Worm (Caenorhabditis elegans) whole organism, early embryonic: ENCODE measurements around the gene 2L52.1.

Experiments
- B0310.2 ChIP-seq: sonication (generic microtip); optimal IDR thresholded peaks from 2 replicates; lab custom pipeline; 2016; ENCODE audit warnings: mild to moderate bottlenecking, missing genetic modification characterization, missing compliant biosample characterization
- F13C5.2 ChIP-seq: sonication (generic microtip); optimal IDR thresholded peaks from 2 replicates; lab custom pipeline; 2017; ENCODE audit warnings: mild to moderate bottlenecking, missing genetic modification characterization, inconsistent platforms, missing compliant biosample characterization
- aly-1 ChIP-seq: sonication (generic microtip); optimal IDR thresholded peaks from 2 replicates; lab custom pipeline; 2016; ENCODE audit warnings: missing genetic modification characterization, missing compliant biosample characterization
- ama-1 ChIP-seq: fragments of 150-350 bp; optimal IDR thresholded peaks from 2 replicates; lab custom pipeline; 2014
- ceh-13 ChIP-seq: fragments of 200-800 bp; sonication (Bioruptor generic); optimal IDR thresholded peaks from 2 replicates; lab custom pipeline; 2018; ENCODE audit warnings: mild to moderate bottlenecking, missing genetic modification characterization, missing compliant biosample characterization
- ceh-36 ChIP-seq: sonication (generic microtip); optimal IDR thresholded peaks from 2 replicates; lab custom pipeline; 2016; ENCODE audit warnings: missing genetic modification characterization, inconsistent platforms, missing compliant biosample characterization
- ets-7 ChIP-seq: sonication (generic microtip); optimal IDR thresholded peaks from 2 replicates; lab custom pipeline; 2016; ENCODE audit warnings: missing genotype, missing genetic modification characterization, missing compliant biosample characterization
- flt-1 ChIP-seq: fragments of 200-800 bp; sonication (Bioruptor generic); IDR thresholded peaks from 2 replicates; pipeline ENCODE4 v1.3.6; 2022; ENCODE audit warnings: missing genetic modification characterization, missing compliant biosample characterization
- hmbx-1 ChIP-seq: sonication (generic microtip); optimal IDR thresholded peaks from 2 replicates; lab custom pipeline; 2016; ENCODE audit warnings: mild to moderate bottlenecking, missing genetic modification characterization, missing compliant biosample characterization
- hmg-4 ChIP-seq: fragments of 200-800 bp; sonication (Bioruptor generic); optimal IDR thresholded peaks from 2 replicates; lab custom pipeline; 2018; ENCODE audit warnings: mild to moderate bottlenecking, missing genetic modification characterization, missing compliant biosample characterization
- hnd-1 ChIP-seq: sonication (generic microtip); optimal IDR thresholded peaks from 2 replicates; lab custom pipeline; 2016; ENCODE audit warnings: missing genetic modification characterization, missing compliant biosample characterization
- pes-1 ChIP-seq: fragments of 200-800 bp; sonication (Bioruptor generic); IDR thresholded peaks from 2 replicates; pipeline ENCODE4 v1.3.6; 2022; ENCODE audit warnings: missing genetic modification reagents, missing genetic modification characterization, missing compliant biosample characterization
- scrt-1 ChIP-seq: fragments of 200-800 bp; sonication (Bioruptor generic); IDR thresholded peaks from 2 replicates; pipeline ENCODE4 v1.3.6; 2022; ENCODE audit warnings: missing genetic modification characterization, missing compliant biosample characterization
- sea-1 ChIP-seq: fragments of 200-800 bp; sonication (Bioruptor generic); conservative IDR thresholded peaks from 2 replicates; pipeline ENCODE4 v1.3.6; 2022; ENCODE audit warnings: missing genetic modification characterization, missing compliant biosample characterization
- tbx-11 ChIP-seq: fragments of 200-800 bp; sonication (Bioruptor generic); IDR thresholded peaks from 2 replicates; pipeline ENCODE4 v1.3.6; 2022; ENCODE audit warnings: missing genetic modification characterization, missing compliant biosample characterization
- tbx-37 ChIP-seq: fragments of 200-800 bp; sonication (Bioruptor generic); conservative IDR thresholded peaks from 2 replicates; pipeline ENCODE4 v1.3.6; 2022; ENCODE audit warnings: missing genetic modification reagents, missing genetic modification characterization, missing compliant biosample characterization
- tra-4 ChIP-seq: sonication (generic microtip); optimal IDR thresholded peaks from 2 replicates; lab custom pipeline; 2017; ENCODE audit warnings: missing genetic modification characterization, missing compliant biosample characterization

The 2L52.1 gene

ce11 chrII:19238-19637, 17.6 kb downstream of the 2L52.1 start, which contains the start of gene gmeb-1:
Gene gmeb-1 (plus strand): TSS chrII:19538.
- TF ChIP-seq pes-1 (GFP tag; lab: Robert Waterston, UW) (no peak), tbx-37 (GFP tag; lab: Robert Waterston, UW) (no peak), ceh-13 (GFP tag; lab: Kevin White, UChicago) (no peak), aly-1 (no peak), hnd-1 (no peak), flt-1 (GFP tag; lab: Robert Waterston, UW) (no peak)

- TF ChIP-seq hmbx-1 (tag; lab: Kevin White, UChicago), result no peak
- no peak for TF ChIP-seq ceh-13 (GFP tag; lab: Kevin White, UChicago)
- no peak for TF ChIP-seq hmg-4 (GFP tag; lab: Kevin White, UChicago)
- TF ChIP-seq B0310.2 (tag; lab: Kevin White, UChicago), result no peak
- TF ChIP-seq sea-1 (GFP tag; lab: Robert Waterston, UW), result no peak
- TF ChIP-seq flt-1 (GFP tag; lab: Robert Waterston, UW), result no peak
- no peak for TF ChIP-seq aly-1
- no peak for TF ChIP-seq pes-1 (GFP tag; lab: Robert Waterston, UW)
- no peak for TF ChIP-seq ceh-36 (tag; lab: Kevin White, UChicago)
- no peak for TF ChIP-seq scrt-1
- TF ChIP-seq ama-1 (lab: Kevin White, UChicago), result no peak
- no peak for TF ChIP-seq tra-4 (tag; lab: Kevin White, UChicago)
- no peak for TF ChIP-seq ets-7 (tag; lab: Kevin White, UChicago)
- no peak for TF ChIP-seq hnd-1
- no peak for TF ChIP-seq tbx-37 (GFP tag; lab: Robert Waterston, UW)
- no peak for TF ChIP-seq F13C5.2
- TF ChIP-seq tbx-11, result no peak
Observed at ce11 chrII:21953-22352, 20.3 kb downstream of the 2L52.1 start.

- no peak for TF ChIP-seq flt-1 (GFP tag; lab: Robert Waterston, UW)
- TF ChIP-seq ama-1 (lab: Kevin White, UChicago), result no peak
- no peak for TF ChIP-seq aly-1
- no peak for TF ChIP-seq tbx-11
- no peak for TF ChIP-seq sea-1 (GFP tag; lab: Robert Waterston, UW)
- TF ChIP-seq ets-7 (tag; lab: Kevin White, UChicago), result no peak
- no peak for TF ChIP-seq F13C5.2
- no peak for TF ChIP-seq tra-4 (tag; lab: Kevin White, UChicago)
- no peak for TF ChIP-seq ceh-13 (GFP tag; lab: Kevin White, UChicago)
- no peak for TF ChIP-seq hmbx-1 (tag; lab: Kevin White, UChicago)
- no peak for TF ChIP-seq ceh-36 (tag; lab: Kevin White, UChicago)
- no peak for TF ChIP-seq hmg-4 (GFP tag; lab: Kevin White, UChicago)
- no peak for TF ChIP-seq pes-1 (GFP tag; lab: Robert Waterston, UW)
- TF ChIP-seq hnd-1, result no peak
- TF ChIP-seq scrt-1, result no peak
- no peak for TF ChIP-seq tbx-37 (GFP tag; lab: Robert Waterston, UW)
- no peak for TF ChIP-seq B0310.2 (tag; lab: Kevin White, UChicago)
Observed at ce11 chrII:23025-23424, 21.4 kb downstream of the 2L52.1 start, which contains the start of gene sqt-2. Gene sqt-2 (plus strand): TSS chrII:23325.

ce11 chrII:23739-24138, 22.1 kb downstream of the 2L52.1 start:
- TF ChIP-seq hmbx-1 (tag; lab: Kevin White, UChicago) (no peak), ets-7 (tag; lab: Kevin White, UChicago) (no peak), aly-1 (no peak), ama-1 (lab: Kevin White, UChicago) (no peak), B0310.2 (tag; lab: Kevin White, UChicago) (no peak), pes-1 (GFP tag; lab: Robert Waterston, UW) (no peak), tbx-37 (GFP tag; lab: Robert Waterston, UW) (no peak), ceh-36 (tag; lab: Kevin White, UChicago) (no peak), F13C5.2 (no peak), hnd-1 (no peak), flt-1 (GFP tag; lab: Robert Waterston, UW) (no peak), sea-1 (GFP tag; lab: Robert Waterston, UW) (no peak), scrt-1 (no peak)

ce11 chrII:24559-24998, 22.9 kb downstream of the 2L52.1 start, which contains the start of gene enee-1:
Gene enee-1 (plus strand): TSS chrII:24666.
- TF ChIP-seq ama-1 (lab: Kevin White, UChicago), result no peak
- TF ChIP-seq F13C5.2, result peak; percentile 26
- no peak for TF ChIP-seq hmbx-1 (tag; lab: Kevin White, UChicago)

- TF ChIP-seq tra-4 (tag; lab: Kevin White, UChicago) (no peak), sea-1 (GFP tag; lab: Robert Waterston, UW) (no peak), ceh-13 (GFP tag; lab: Kevin White, UChicago) (no peak), hnd-1 (no peak), ceh-36 (tag; lab: Kevin White, UChicago) (no peak), B0310.2 (tag; lab: Kevin White, UChicago) (no peak), tbx-37 (GFP tag; lab: Robert Waterston, UW) (no peak), flt-1 (GFP tag; lab: Robert Waterston, UW) (no peak), ets-7 (tag; lab: Kevin White, UChicago) (no peak), hmg-4 (GFP tag; lab: Kevin White, UChicago) (no peak)
Observed at ce11 chrII:28283-28682, 26.6 kb downstream of the 2L52.1 start, which contains the start of gene F23F1.4. Gene F23F1.4 (minus strand): TSS chrII:28423.

ce11 chrII:29578-29977, 27.9 kb downstream of the 2L52.1 start:
- TF ChIP-seq hnd-1, result no peak
- no peak for TF ChIP-seq tra-4 (tag; lab: Kevin White, UChicago)
- TF ChIP-seq pes-1 (GFP tag; lab: Robert Waterston, UW), result no peak
- no peak for TF ChIP-seq hmbx-1 (tag; lab: Kevin White, UChicago)
- TF ChIP-seq aly-1, result no peak
- no peak for TF ChIP-seq ceh-13 (GFP tag; lab: Kevin White, UChicago)
- TF ChIP-seq hmg-4 (GFP tag; lab: Kevin White, UChicago), result no peak
- TF ChIP-seq ceh-36 (tag; lab: Kevin White, UChicago), result no peak
- TF ChIP-seq tbx-37 (GFP tag; lab: Robert Waterston, UW), result no peak
- no peak for TF ChIP-seq sea-1 (GFP tag; lab: Robert Waterston, UW)
- TF ChIP-seq ets-7 (tag; lab: Kevin White, UChicago), result no peak
- no peak for TF ChIP-seq scrt-1
- TF ChIP-seq ama-1 (lab: Kevin White, UChicago), result no peak
- TF ChIP-seq flt-1 (GFP tag; lab: Robert Waterston, UW), result no peak
- TF ChIP-seq B0310.2 (tag; lab: Kevin White, UChicago), result no peak
- no peak for TF ChIP-seq F13C5.2
